Worm (Caenorhabditis elegans): Measurements from ENCODE around the gene pals-34.

DNA sequence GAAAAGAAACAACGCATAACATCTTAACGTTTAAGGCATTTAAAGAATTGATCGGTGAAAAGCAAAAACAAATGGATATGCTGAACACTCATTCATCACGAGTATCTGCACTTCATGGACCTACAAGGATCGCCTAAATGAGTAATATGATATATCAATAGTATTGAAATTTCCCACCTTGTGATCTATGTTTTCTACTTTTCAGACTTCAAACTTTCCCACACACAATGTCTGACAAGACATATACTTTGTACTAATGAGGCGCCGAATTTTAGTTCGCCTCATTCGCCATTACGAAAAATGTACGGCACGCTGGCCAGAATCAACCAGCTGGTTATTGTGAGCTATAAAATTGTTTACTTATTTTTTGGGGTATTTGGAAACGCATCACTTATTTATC, 29.5 kb downstream of the pals-34 start, which contains the start of gene srsx-6:
- no peak for TF ChIP-seq dpl-1 (GFP tag; optimal IDR thresholded peaks at IDR 0.05)
- TF ChIP-seq nhr-42 (GFP tag; IDR thresholded peaks at IDR 0.05) = no peak
- TF ChIP-seq ceh-28 (tag; optimal IDR thresholded peaks at IDR 0.05) = no peak
- no peak for TF ChIP-seq nhr-25 (tag; optimal IDR thresholded peaks at IDR 0.05; ENCODE audit: borderline replicate concordance, insufficient read depth)
- TF ChIP-seq mdl-1 (tag; optimal IDR thresholded peaks at IDR 0.05) = no peak
- no peak for TF ChIP-seq php-3 (GFP tag; IDR thresholded peaks at IDR 0.05)
- no peak for TF ChIP-seq gei-8 (GFP tag; optimal IDR thresholded peaks at IDR 0.05)
- no peak for TF ChIP-seq nhr-48 (tag; optimal IDR thresholded peaks at IDR 0.05)

All from whole organism, L4 larva.